Worm (Caenorhabditis elegans): ENCODE data around the gene pgp-3.

The pgp-3 gene

DNA sequence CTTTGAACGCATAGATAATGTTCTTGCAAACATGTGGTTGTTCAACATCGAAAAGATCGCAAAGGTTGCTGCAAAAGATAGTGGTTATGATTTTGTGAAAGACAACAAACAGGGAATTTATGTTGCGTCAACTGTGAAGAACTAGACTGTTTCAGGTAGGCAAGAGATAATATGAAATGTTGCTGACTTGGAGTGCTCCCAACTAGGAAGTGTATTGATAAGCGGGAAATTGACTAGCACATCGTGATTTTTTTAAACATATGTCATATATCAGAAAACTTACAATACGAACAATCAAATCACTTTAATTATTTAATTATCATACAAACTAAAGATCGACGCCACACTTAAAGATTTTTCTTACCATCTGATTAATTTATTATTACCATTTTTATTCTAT, 28.7 kb upstream of the pgp-3 start:
- TF ChIP-seq pat-9 (tag; optimal IDR thresholded peaks at IDR 0.05) (no peak), C08G9.2 (tag; optimal IDR thresholded peaks at IDR 0.05) (no peak), K02D7.2 (tag; optimal IDR thresholded peaks at IDR 0.05) (no peak), ztf-16 (tag; optimal IDR thresholded peaks at IDR 0.05) (no peak), dve-1 (tag; optimal IDR thresholded peaks at IDR 0.05) (no peak), ceh-31 (tag; optimal IDR thresholded peaks at IDR 0.05) (no peak), ceh-2 (tag; optimal IDR thresholded peaks at IDR 0.05) (no peak), odd-2 (tag; optimal IDR thresholded peaks at IDR 0.05) (no peak), ref-2 (tag; optimal IDR thresholded peaks at IDR 0.05) (no peak), K09A11.1 (tag; optimal IDR thresholded peaks at IDR 0.05; ENCODE audit: insufficient read depth) (no peak), ceh-6 (GFP tag; optimal IDR thresholded peaks at IDR 0.05) (no peak), pqm-1 (tag; optimal IDR thresholded peaks at IDR 0.05) (no peak), hlh-15 (tag; optimal IDR thresholded peaks at IDR 0.05) (no peak), fkh-10 (GFP tag; optimal IDR thresholded peaks at IDR 0.05) (no peak), rnt-1 (tag; optimal IDR thresholded peaks at IDR 0.05) (no peak), ceh-45 (GFP tag; IDR thresholded peaks at IDR 0.05) (no peak)

DNA sequence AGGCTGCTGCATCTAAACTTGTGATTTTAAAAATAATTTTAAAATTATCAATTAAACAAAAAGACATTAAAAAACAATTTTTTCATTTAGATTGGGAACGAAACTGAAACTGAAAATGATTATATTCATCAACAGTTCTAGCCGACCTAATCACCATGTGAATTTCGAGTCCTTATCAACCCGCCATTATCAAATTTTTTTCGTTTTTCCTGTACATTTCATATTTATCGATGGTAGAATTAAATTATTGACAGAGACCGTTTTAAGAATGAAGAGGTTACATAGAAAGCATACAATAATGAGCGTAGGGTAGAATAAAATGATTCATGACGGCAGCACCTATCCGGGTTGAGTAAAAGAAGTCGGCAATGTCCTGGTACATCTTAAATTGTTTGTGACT, 27.7 kb upstream of the pgp-3 start, which contains the start of gene asm-2:
TSS of gene asm-2 (minus strand) at position 12 of the 400 bp plus-strand sequence.
- TF ChIP-seq K09A11.1 (tag; optimal IDR thresholded peaks at IDR 0.05; ENCODE audit: insufficient read depth) (no peak), pag-3 (tag; optimal IDR thresholded peaks at IDR 0.05; ENCODE audit: borderline replicate concordance) (no peak), pha-4 (tag; optimal IDR thresholded peaks at IDR 0.05) (no peak), sox-4 (tag; optimal IDR thresholded peaks at IDR 0.05) (no peak), ceh-19 (GFP tag; optimal IDR thresholded peaks at IDR 0.05) (no peak), ets-4 (tag; optimal IDR thresholded peaks at IDR 0.05) (no peak), C38D4.7 (GFP tag; optimal IDR thresholded peaks at IDR 0.05) (no peak), Y22D7AL.16 (tag; optimal IDR thresholded peaks at IDR 0.05) (no peak), ceh-48 (tag; optimal IDR thresholded peaks at IDR 0.05) (no peak), pha-2 (tag; optimal IDR thresholded peaks at IDR 0.05) (no peak), gmeb-2 (tag; optimal IDR thresholded peaks at IDR 0.05) (no peak), ceh-24 (tag; optimal IDR thresholded peaks at IDR 0.05) (no peak), unc-3 (GFP tag; conservative IDR thresholded peaks at IDR 0.05) (no peak), unc-3 (tag; optimal IDR thresholded peaks at IDR 0.05) (no peak), ahr-1 (tag; optimal IDR thresholded peaks at IDR 0.05) (no peak), unc-42 (tag; optimal IDR thresholded peaks at IDR 0.05) (no peak), hlh-15 (tag; optimal IDR thresholded peaks at IDR 0.05) (no peak), ceh-14 (tag; optimal IDR thresholded peaks at IDR 0.05) (no peak)

DNA sequence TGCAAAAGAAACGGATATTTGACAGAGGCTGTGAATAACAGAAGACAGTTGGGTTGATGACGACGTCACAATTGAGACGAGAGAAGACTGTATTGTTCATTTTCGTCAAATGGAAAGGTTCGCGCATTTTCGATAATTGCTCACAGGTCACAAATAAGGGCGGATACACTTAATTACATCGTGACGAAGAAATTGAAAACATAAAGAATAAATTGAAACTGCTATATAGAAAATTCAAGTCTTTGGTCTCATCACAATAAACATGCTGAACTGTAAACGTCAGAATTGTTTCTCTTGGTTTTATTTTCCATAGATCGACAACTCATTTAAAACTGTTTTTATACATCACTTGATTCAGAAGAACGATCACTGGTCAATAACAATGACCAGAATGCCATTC, 25.1 kb upstream of the pgp-3 start, which contains the start of gene ZK455.5:
TSS of gene ZK455.5 (minus strand) at position 101 of the 400 bp plus-strand sequence.
- TF ChIP-seq dmd-4 (tag; optimal IDR thresholded peaks at IDR 0.05; ENCODE audit: borderline replicate concordance): no peak
- no peak for TF ChIP-seq tbx-7 (tag; optimal IDR thresholded peaks at IDR 0.05)
- no peak for TF ChIP-seq fkh-6 (tag; optimal IDR thresholded peaks at IDR 0.05)
- TF ChIP-seq ama-1 (optimal IDR thresholded peaks at IDR 0.05): no peak
- no peak for TF ChIP-seq pag-3 (tag; optimal IDR thresholded peaks at IDR 0.05; ENCODE audit: borderline replicate concordance)
- no peak for TF ChIP-seq odd-2 (tag; optimal IDR thresholded peaks at IDR 0.05)
- no peak for TF ChIP-seq K09A11.1 (tag; optimal IDR thresholded peaks at IDR 0.05; ENCODE audit: insufficient read depth)
- no peak for TF ChIP-seq unc-42 (tag; optimal IDR thresholded peaks at IDR 0.05)
- TF ChIP-seq lim-6 (tag; optimal IDR thresholded peaks at IDR 0.05): no peak
- TF ChIP-seq ceh-2 (tag; optimal IDR thresholded peaks at IDR 0.05): no peak
- TF ChIP-seq ceh-45 (GFP tag; IDR thresholded peaks at IDR 0.05): no peak
- no peak for TF ChIP-seq pros-1 (tag; optimal IDR thresholded peaks at IDR 0.05)
- no peak for TF ChIP-seq fax-1 (tag; optimal IDR thresholded peaks at IDR 0.05)

Measured in whole organism, late embryonic.